Worm (Caenorhabditis elegans) whole organism, young adult: Measurements from ENCODE around the gene F10E9.12.
"Not testable (repeated sequence)": the region's sequence is repeated elsewhere in the genome, so short reads cannot be mapped to it uniquely, and the experiment has no call there.

Source experiments
- attf-5 ChIP-seq: fragments of 200-800 bp; sonication (Bioruptor generic); optimal IDR thresholded peaks from 2 replicates; lab custom pipeline; 2018; ENCODE audit warnings: mild to moderate bottlenecking, missing genetic modification characterization, missing compliant biosample characterization
- hmg-1.2 ChIP-seq: fragments of 200-800 bp; sonication (Bioruptor generic); IDR thresholded peaks from 2 replicates; pipeline ENCODE4 v1.3.6; 2022; ENCODE audit warnings: missing genetic modification reagents, missing genetic modification characterization, missing compliant biosample characterization
- unc-62 ChIP-seq: fragments of 150-350 bp; optimal IDR thresholded peaks from 2 replicates; lab custom pipeline; 2014; ENCODE audit warnings: missing biosample characterization, missing genetic modification reagents, missing genetic modification characterization
- ztf-18 ChIP-seq: sonication (generic microtip); optimal IDR thresholded peaks from 2 replicates; lab custom pipeline; 2016; ENCODE audit warnings: missing genotype, mild to moderate bottlenecking, missing genetic modification characterization, missing compliant biosample characterization

DNA sequence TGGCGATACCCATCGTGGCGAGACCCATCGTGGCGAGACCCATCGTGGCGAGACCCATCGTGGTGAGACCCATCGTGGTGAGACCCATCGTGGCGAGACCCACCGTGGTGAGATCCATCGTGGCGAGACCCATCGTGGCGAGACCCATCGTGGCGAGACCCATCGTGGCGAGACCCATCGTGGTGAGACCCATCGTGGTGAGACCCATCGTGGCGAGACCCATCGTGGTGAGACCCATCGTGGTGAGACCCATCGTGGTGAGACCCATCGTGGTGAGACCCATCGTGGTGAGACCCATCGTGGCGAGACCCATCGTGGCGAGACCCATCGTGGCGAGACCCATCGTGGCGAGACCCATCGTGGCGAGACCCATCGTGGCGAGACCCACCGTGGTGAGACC lies 11.2 kb downstream of the F10E9.12 start:
- TF ChIP-seq attf-5 (GFP tag; lab: Kevin White, UChicago); ztf-18 (tag; lab: Kevin White, UChicago); hmg-1.2 (GFP tag; lab: Robert Waterston, UW); unc-62 (GFP tag; lab: Kevin White, UChicago): not testable (repeated sequence)
